Fruit fly (Drosophila melanogaster) whole organism, embryonic: ENCODE data around the gene CG10185.

ENCODE experiments used
- BEAF-32 ChIP-seq: fragments of 200-800 bp; sonication (Bioruptor generic); optimal IDR thresholded peaks from 3 replicates; lab custom pipeline; 2017; ENCODE audit warnings: missing biosample characterization, missing genetic modification characterization, mild to moderate bottlenecking, moderate library complexity, missing genetic modification reagents
- CG12236 ChIP-seq: fragments of 200-800 bp; sonication (Bioruptor generic); optimal IDR thresholded peaks from 2 replicates; lab custom pipeline; 2016; ENCODE audit warnings: missing biosample characterization, missing genetic modification characterization
- CG13424 ChIP-seq: fragments of 200-800 bp; sonication (Bioruptor generic); optimal IDR thresholded peaks from 2 replicates; lab custom pipeline; 2019; ENCODE audit warnings: missing biosample characterization, mild to moderate bottlenecking, missing genetic modification characterization, moderate library complexity
- CG15011 ChIP-seq: fragments of 200-800 bp; sonication (Bioruptor generic); optimal IDR thresholded peaks from 3 replicates; lab custom pipeline; 2018; ENCODE audit warnings: missing biosample characterization, mild to moderate bottlenecking, missing genetic modification characterization
- CG17359 ChIP-seq: fragments of 200-800 bp; sonication (Bioruptor generic); optimal IDR thresholded peaks from 3 replicates; lab custom pipeline; 2018; ENCODE audit warnings: missing biosample characterization, mild to moderate bottlenecking, missing genetic modification characterization, moderate library complexity
- CG17361 ChIP-seq: fragments of 200-800 bp; sonication (Bioruptor generic); IDR thresholded peaks from 3 replicates; pipeline ENCODE4 v1.3.6; 2022; ENCODE audit warnings: missing biosample characterization, missing genetic modification characterization
- CG17385 ChIP-seq: fragments of 200-800 bp; sonication (Bioruptor generic); optimal IDR thresholded peaks from 3 replicates; lab custom pipeline; 2018; ENCODE audit warnings: missing biosample characterization, mild to moderate bottlenecking, missing genetic modification characterization
- CG17802 ChIP-seq: fragments of 200-800 bp; sonication (Bioruptor generic); optimal IDR thresholded peaks from 2 replicates; lab custom pipeline; 2018; ENCODE audit warnings: missing biosample characterization, mild to moderate bottlenecking, missing genetic modification characterization, moderate library complexity
- CG17829 ChIP-seq: fragments of 200-800 bp; optimal IDR thresholded peaks from 2 replicates; lab custom pipeline; 2019; ENCODE audit warnings: missing biosample characterization, mild to moderate bottlenecking, missing genetic modification characterization, moderate library complexity
- CG2120 ChIP-seq: fragments of 200-800 bp; sonication (Bioruptor generic); optimal IDR thresholded peaks from 3 replicates; lab custom pipeline; 2016; ENCODE audit warnings: missing biosample characterization, missing genetic modification characterization
- CG4328 ChIP-seq: fragments of 200-800 bp; sonication (Bioruptor generic); optimal IDR thresholded peaks from 3 replicates; lab custom pipeline; 2017; ENCODE audit warnings: missing biosample characterization, missing genetic modification reagents, missing genetic modification characterization
- CG5180 ChIP-seq: fragments of 200-800 bp; sonication (Bioruptor generic); optimal IDR thresholded peaks from 3 replicates; lab custom pipeline; 2017; ENCODE audit warnings: missing biosample characterization, missing genetic modification characterization, mild to moderate bottlenecking, moderate library complexity, missing genetic modification reagents
- CG6683 ChIP-seq: fragments of 200-800 bp; sonication (Bioruptor generic); optimal IDR thresholded peaks from 2 replicates; lab custom pipeline; 2017; ENCODE audit warnings: missing biosample characterization, mild to moderate bottlenecking, missing genetic modification characterization, missing genetic modification reagents
- CG7928 ChIP-seq: fragments of 200-800 bp; sonication (Bioruptor generic); optimal IDR thresholded peaks from 2 replicates; lab custom pipeline; 2017; ENCODE audit warnings: missing biosample characterization, mild to moderate bottlenecking, missing genetic modification characterization
- CG8765 ChIP-seq: fragments of 200-800 bp; sonication (Bioruptor generic); IDR thresholded peaks from 2 replicates; pipeline ENCODE4 v1.3.6; 2022; ENCODE audit warnings: missing biosample characterization, missing genetic modification characterization
- CG9727 ChIP-seq: fragments of 200-800 bp; sonication (Bioruptor generic); optimal IDR thresholded peaks from 3 replicates; lab custom pipeline; 2017; ENCODE audit warnings: missing biosample characterization, mild to moderate bottlenecking, missing genetic modification characterization
- CG9876 ChIP-seq: fragments of 200-800 bp; sonication (Bioruptor generic); optimal IDR thresholded peaks from 2 replicates; lab custom pipeline; 2016; ENCODE audit warnings: missing biosample characterization, missing genetic modification characterization
- CTCF ChIP-seq: fragments of 200-800 bp; sonication (Bioruptor generic); optimal IDR thresholded peaks from 2 replicates; lab custom pipeline; 2017; ENCODE audit warnings: missing biosample characterization, mild to moderate bottlenecking, missing genetic modification characterization, moderate library complexity
- E2f2 ChIP-seq: fragments of 200-800 bp; sonication (Bioruptor generic); IDR thresholded peaks from 2 replicates; pipeline ENCODE4 v1.3.6; 2022; ENCODE audit warnings: missing biosample characterization, missing genetic modification characterization
- Eip74EF ChIP-seq, 2 experiments: fragments of 200-800 bp in 1 of 2; fragments of >200 bp in 1 of 2; sonication (Bioruptor generic) in 1 of 2; optimal IDR thresholded peaks; 2 replicates each; lab custom pipeline; 2017 to 2019; ENCODE audit warnings: missing biosample characterization in 2 of 2, missing genetic modification characterization in 2 of 2, mild to moderate bottlenecking in 1 of 2, moderate library complexity in 1 of 2
- Ets65A ChIP-seq: fragments of 200-800 bp; sonication (Bioruptor generic); peaks from one replicate; lab custom pipeline; 2016; ENCODE audit warnings: missing biosample characterization, missing genetic modification characterization
- HLH54F ChIP-seq: fragments of 200-800 bp; sonication (Bioruptor generic); optimal IDR thresholded peaks from 3 replicates; lab custom pipeline; 2016; ENCODE audit warnings: missing biosample characterization, missing genetic modification characterization
- Hmx ChIP-seq: fragments of 200-800 bp; sonication (Bioruptor generic); optimal IDR thresholded peaks from 2 replicates; lab custom pipeline; 2016; ENCODE audit warnings: missing biosample characterization, missing genetic modification characterization
- Hr3 ChIP-seq: fragments of 200-800 bp; sonication (Bioruptor generic); optimal IDR thresholded peaks from 3 replicates; lab custom pipeline; 2016; ENCODE audit warnings: missing biosample characterization, missing genetic modification characterization
- Max ChIP-seq: fragments of 200-800 bp; sonication (Bioruptor generic); optimal IDR thresholded peaks from 2 replicates; lab custom pipeline; 2016; ENCODE audit warnings: missing biosample characterization, mild to moderate bottlenecking, missing genetic modification characterization
- Myb ChIP-seq: fragments of 200-800 bp; sonication (Bioruptor generic); optimal IDR thresholded peaks from 2 replicates; lab custom pipeline; 2016; ENCODE audit warnings: missing biosample characterization, missing genetic modification characterization
- NC2β ChIP-seq: fragments of 200-800 bp; sonication (Bioruptor generic); optimal IDR thresholded peaks from 2 replicates; lab custom pipeline; 2016; ENCODE audit warnings: missing biosample characterization, missing genetic modification characterization
- Pdp1 ChIP-seq, 2 experiments: fragments of 200-800 bp; sonication (Bioruptor generic); optimal IDR thresholded peaks; 3 replicates each; lab custom pipeline; 2016; ENCODE audit warnings: missing biosample characterization in 2 of 2, missing genetic modification characterization in 2 of 2, mild to moderate bottlenecking in 1 of 2, moderate library complexity in 1 of 2
- Scr ChIP-seq: fragments of 200-800 bp; sonication (Bioruptor generic); IDR thresholded peaks from 2 replicates; pipeline ENCODE4 v1.3.6; 2022; ENCODE audit warnings: missing biosample characterization, missing genetic modification characterization; ENCODE audit not compliant: partially characterized antibody
- Sin3A ChIP-seq: fragments of >200 bp; optimal IDR thresholded peaks from 2 replicates; lab custom pipeline; 2018
- Six4 ChIP-seq: fragments of 200-800 bp; sonication (Bioruptor generic); optimal IDR thresholded peaks from 2 replicates; lab custom pipeline; 2016; ENCODE audit warnings: missing biosample characterization, missing genetic modification characterization
- Sry-δ ChIP-seq: fragments of 200-800 bp; sonication (Bioruptor generic); optimal IDR thresholded peaks from 2 replicates; lab custom pipeline; 2016; ENCODE audit warnings: missing biosample characterization, missing genetic modification characterization
- Stat92E ChIP-seq, 3 experiments: fragments of >200 bp in 2 of 3; fragments of 200-800 bp in 1 of 3; sonication (Bioruptor generic) in 1 of 3; optimal IDR thresholded peaks; 2 replicates each; lab custom pipeline; 2017 to 2019; ENCODE audit warnings: missing biosample characterization in 3 of 3, missing genetic modification characterization in 3 of 3, mild to moderate bottlenecking in 1 of 3, moderate library complexity in 1 of 3
- Trl ChIP-seq, 3 experiments: fragments of >200 bp in 2 of 3; fragments of 200-800 bp in 1 of 3; sonication (Bioruptor generic) in 1 of 3; optimal IDR thresholded peaks; 2 replicates in 1 of 3; 3 replicates in 2 of 3; lab custom pipeline; 2016 to 2017; ENCODE audit warnings: missing biosample characterization in 1 of 3, missing genetic modification characterization in 1 of 3
- amos ChIP-seq: fragments of 200-800 bp; sonication (Bioruptor generic); IDR thresholded peaks from 2 replicates; pipeline ENCODE4 v1.3.6; 2022; ENCODE audit warnings: missing biosample characterization, missing genetic modification characterization; ENCODE audit not compliant: partially characterized antibody
- aop ChIP-seq: fragments of 200-800 bp; sonication (Bioruptor generic); IDR thresholded peaks from 2 replicates; pipeline ENCODE4 v1.3.6; 2022; ENCODE audit warnings: missing biosample characterization, missing genetic modification characterization
- btn ChIP-seq: fragments of 200-800 bp; sonication (Bioruptor generic); optimal IDR thresholded peaks from 2 replicates; lab custom pipeline; 2016; ENCODE audit warnings: missing biosample characterization, missing genetic modification characterization
- ci ChIP-seq: fragments of 200-800 bp; sonication (Bioruptor generic); IDR thresholded peaks from 3 replicates; pipeline ENCODE4 v1.3.6; 2022; ENCODE audit warnings: missing biosample characterization, missing genetic modification characterization
- corto ChIP-seq: fragments of 200-800 bp; sonication (Bioruptor generic); optimal IDR thresholded peaks from 2 replicates; lab custom pipeline; 2016; ENCODE audit warnings: missing biosample characterization, mild to moderate bottlenecking, missing genetic modification characterization, moderate library complexity
- dmrt11E ChIP-seq: fragments of 200-800 bp; sonication (Bioruptor generic); optimal IDR thresholded peaks from 3 replicates; lab custom pipeline; 2018; ENCODE audit warnings: missing biosample characterization, mild to moderate bottlenecking, missing genetic modification characterization, moderate library complexity
- gem ChIP-seq: fragments of 200-800 bp; sonication (Bioruptor generic); optimal IDR thresholded peaks from 2 replicates; lab custom pipeline; 2019; ENCODE audit warnings: missing biosample characterization, mild to moderate bottlenecking, missing genetic modification characterization, moderate library complexity
- gfzf ChIP-seq: fragments of 200-800 bp; sonication (Bioruptor generic); optimal IDR thresholded peaks from 2 replicates; lab custom pipeline; 2016; ENCODE audit warnings: missing biosample characterization, mild to moderate bottlenecking, missing genetic modification characterization, moderate library complexity
- hbn ChIP-seq: fragments of 200-800 bp; sonication (Bioruptor generic); IDR thresholded peaks from 2 replicates; pipeline ENCODE4 v1.3.6; 2022; ENCODE audit warnings: missing biosample characterization, missing genetic modification characterization; ENCODE audit not compliant: partially characterized antibody
- hth ChIP-seq: fragments of >200 bp; optimal IDR thresholded peaks from 2 replicates; lab custom pipeline; 2017; ENCODE audit warnings: inconsistent platforms
- nmo ChIP-seq: fragments of 200-800 bp; sonication (Bioruptor generic); optimal IDR thresholded peaks from 2 replicates; lab custom pipeline; 2018; ENCODE audit warnings: missing biosample characterization, mild to moderate bottlenecking, missing genetic modification characterization, moderate library complexity
- rib ChIP-seq: fragments of 200-800 bp; sonication (Bioruptor generic); IDR thresholded peaks from 2 replicates; pipeline ENCODE4 v1.3.6; 2022; ENCODE audit warnings: missing biosample characterization, missing genetic modification characterization
- slou ChIP-seq: fragments of 200-800 bp; sonication (Bioruptor generic); optimal IDR thresholded peaks from 3 replicates; lab custom pipeline; 2016; ENCODE audit warnings: missing biosample characterization, missing genetic modification characterization
- tio ChIP-seq: fragments of 200-800 bp; sonication (Bioruptor generic); optimal IDR thresholded peaks from 2 replicates; lab custom pipeline; 2017; ENCODE audit warnings: missing biosample characterization, missing genetic modification characterization, inconsistent platforms

Gene CG10185

dm6 chr3R:16098333-16099267 is 31.2 kb upstream of the CG10185 start, which contains the start of the genes Mhcl and Akt (continued):
- TF ChIP-seq tio (GFP tag; lab: Kevin White, UChicago) (peak; percentile 33), CG9727 (GFP tag; lab: Kevin White, UChicago) (peak; percentile 3), gfzf (peak; percentile 90), slou (peak; percentile 10), CG17385 (GFP tag; lab: Kevin White, UChicago) (no peak), Scr (GFP tag; lab: Robert Waterston, UW) (peak; percentile 67), CG4328 (GFP tag; lab: Kevin White, UChicago) (no peak), Hr3 (GFP tag; lab: Kevin White, UChicago) (peak; percentile 4), CG15011 (no peak), Eip74EF (GFP tag; optimal IDR thresholded peaks at IDR 0.05; lab: Kevin White, UChicago) (no peak), CG9876 (GFP tag; lab: Kevin White, UChicago) (peak; percentile 15), Sry-δ (GFP tag; lab: Kevin White, UChicago) (peak; percentile 73), CG17802 (tag; lab: Kevin White, UChicago) (peak; percentile 95), aop (no peak), btn (GFP tag; lab: Kevin White, UChicago) (no peak), rib (no peak), Max (GFP tag; lab: Kevin White, UChicago) (peak; percentile 64), CG7928 (GFP tag; lab: Kevin White, UChicago) (peak; percentile 73), CG2120 (peak; percentile 41), Stat92E (GFP tag; optimal IDR thresholded peaks at IDR 0.05; lab: Kevin White, UChicago) (no peak), E2f2 (GFP tag; lab: Robert Waterston, UW) (peak; percentile 63), corto (GFP tag; lab: Kevin White, UChicago) (no peak), gem (peak; percentile 32), CG5180 (GFP tag; lab: Kevin White, UChicago) (no peak), NC2β (GFP tag; lab: Kevin White, UChicago) (peak; percentile 7), CG17361 (peak; percentile 46; the same call in 2 of the 3 replicates), CTCF (GFP tag; lab: Kevin White, UChicago) (peak; percentile 26), Sin3A (lab: Kevin White, UChicago) (peak; percentile 57), Six4 (GFP tag; lab: Kevin White, UChicago) (peak; percentile 32), CG17359 (tag; lab: Kevin White, UChicago) (peak; percentile 15), Hmx (GFP tag; lab: Kevin White, UChicago) (peak; percentile 38), Trl (optimal IDR thresholded peaks at IDR 0.05; lab: Kevin White, UChicago) (peak in 1 of 2 experiments; percentile 20), Trl (GFP tag; optimal IDR thresholded peaks at IDR 0.05; lab: Kevin White, UChicago) (no peak), Myb (GFP tag; lab: Kevin White, UChicago) (peak; percentile 39), CG6683 (GFP tag; lab: Kevin White, UChicago) (no peak), CG17829 (tag; lab: Kevin White, UChicago) (peak; percentile 45), Pdp1 (GFP tag; optimal IDR thresholded peaks at IDR 0.05; lab: Kevin White, UChicago) (peak; percentile 26 to 48), ci (GFP tag; lab: Robert Waterston, UW) (0 out of 3 replicates have a peak, but pooled peaks have one; percentile 10), dmrt11E (peak; percentile 12), HLH54F (peak; percentile 15), CG12236 (GFP tag; lab: Kevin White, UChicago) (no peak), CG13424 (tag; lab: Kevin White, UChicago) (peak; percentile 11), nmo (peak; percentile 55), Ets65A (GFP tag; lab: Kevin White, UChicago) (peak; percentile 18), hbn (GFP tag; lab: Robert Waterston, UW) (peak; percentile 23; the same call in 1 of the 2 replicates), BEAF-32 (GFP tag; lab: Kevin White, UChicago) (peak; percentile 86), hth (lab: Kevin White, UChicago) (no peak), amos (peak; percentile 70), CG8765 (no peak)
